Worm (Caenorhabditis elegans) whole organism, late embryonic: ENCODE data around the gene srx-130.

Experiments used
- C38D4.7 ChIP-seq: fragments of 200-800 bp; sonication (Bioruptor generic); optimal IDR thresholded peaks from 2 replicates; lab custom pipeline; 2018; ENCODE audit warnings: mild to moderate bottlenecking, missing genetic modification characterization, moderate library complexity, missing compliant biosample characterization
- K09A11.1 ChIP-seq: sonication (generic microtip); optimal IDR thresholded peaks from 2 replicates; lab custom pipeline; 2017; ENCODE audit warnings: antibody characterized with exemption, mild to moderate bottlenecking, missing genetic modification characterization, missing compliant biosample characterization; ENCODE audit not compliant: insufficient read depth
- T23F11.4 ChIP-seq: fragments of 200-800 bp; sonication (Bioruptor generic); optimal IDR thresholded peaks from 2 replicates; lab custom pipeline; 2018; ENCODE audit warnings: mild to moderate bottlenecking, missing genetic modification characterization, missing compliant biosample characterization
- Y22D7AL.16 ChIP-seq: sonication (generic microtip); optimal IDR thresholded peaks from 2 replicates; lab custom pipeline; 2016; ENCODE audit warnings: missing genetic modification characterization, missing compliant biosample characterization
- ahr-1 ChIP-seq: sonication (generic microtip); optimal IDR thresholded peaks from 2 replicates; lab custom pipeline; 2016; ENCODE audit warnings: missing genetic modification characterization, missing compliant biosample characterization
- ama-1 ChIP-seq: fragments of 150-350 bp; optimal IDR thresholded peaks from 2 replicates; lab custom pipeline; 2014
- ceh-14 ChIP-seq: sonication (generic microtip); optimal IDR thresholded peaks from 2 replicates; lab custom pipeline; 2016; ENCODE audit warnings: missing genotype, missing genetic modification characterization, missing compliant biosample characterization
- ceh-18 ChIP-seq: sonication (generic microtip); optimal IDR thresholded peaks from 2 replicates; lab custom pipeline; 2016; ENCODE audit warnings: missing genetic modification characterization, missing compliant biosample characterization
- ceh-19 ChIP-seq: fragments of 200-800 bp; sonication (Bioruptor generic); optimal IDR thresholded peaks from 2 replicates; lab custom pipeline; 2018; ENCODE audit warnings: mild to moderate bottlenecking, missing genetic modification characterization, missing compliant biosample characterization
- ceh-2 ChIP-seq: sonication (generic microtip); optimal IDR thresholded peaks from 2 replicates; lab custom pipeline; 2016; ENCODE audit warnings: missing genotype, missing genetic modification characterization, missing compliant biosample characterization
- ceh-22 ChIP-seq: sonication (generic microtip); optimal IDR thresholded peaks from 2 replicates; lab custom pipeline; 2017; ENCODE audit warnings: missing biosample characterization, missing genetic modification characterization
- ceh-31 ChIP-seq: sonication (generic microtip); optimal IDR thresholded peaks from 2 replicates; lab custom pipeline; 2016; ENCODE audit warnings: missing genetic modification characterization, missing compliant biosample characterization
- ceh-34 ChIP-seq: sonication (generic microtip); optimal IDR thresholded peaks from 2 replicates; lab custom pipeline; 2016; ENCODE audit warnings: mild to moderate bottlenecking, missing genetic modification characterization, missing compliant biosample characterization
- ceh-6 ChIP-seq: fragments of 200-800 bp; sonication (Bioruptor generic); optimal IDR thresholded peaks from 2 replicates; lab custom pipeline; 2018; ENCODE audit warnings: mild to moderate bottlenecking, missing genetic modification characterization, missing compliant biosample characterization
- ceh-9 ChIP-seq: sonication (generic microtip); optimal IDR thresholded peaks from 2 replicates; lab custom pipeline; 2016; ENCODE audit warnings: mild to moderate bottlenecking, missing genetic modification characterization, inconsistent platforms, missing compliant biosample characterization
- che-1 ChIP-seq: sonication (generic microtip); optimal IDR thresholded peaks from 2 replicates; lab custom pipeline; 2016; ENCODE audit warnings: mild to moderate bottlenecking, missing genetic modification characterization, missing compliant biosample characterization
- dmd-4 ChIP-seq: sonication (generic microtip); optimal IDR thresholded peaks from 2 replicates; lab custom pipeline; 2016; ENCODE audit warnings: borderline replicate concordance, missing genetic modification characterization, missing compliant biosample characterization
- elt-2 ChIP-seq: sonication (generic microtip); optimal IDR thresholded peaks from 2 replicates; lab custom pipeline; 2016; ENCODE audit warnings: missing genetic modification reagents, missing genetic modification characterization, missing compliant biosample characterization
- elt-4 ChIP-seq: sonication (generic microtip); optimal IDR thresholded peaks from 2 replicates; lab custom pipeline; 2016; ENCODE audit warnings: missing genetic modification characterization, missing compliant biosample characterization
- ets-4 ChIP-seq: sonication (generic microtip); optimal IDR thresholded peaks from 2 replicates; lab custom pipeline; 2016; ENCODE audit warnings: missing genetic modification characterization, missing compliant biosample characterization
- fax-1 ChIP-seq: sonication (generic microtip); optimal IDR thresholded peaks from 2 replicates; lab custom pipeline; 2016; ENCODE audit warnings: missing genotype, missing genetic modification characterization, missing compliant biosample characterization
- fkh-6 ChIP-seq: sonication (generic microtip); optimal IDR thresholded peaks from 2 replicates; lab custom pipeline; 2016; ENCODE audit warnings: missing genetic modification characterization, missing compliant biosample characterization
- gmeb-2 ChIP-seq: sonication (generic microtip); optimal IDR thresholded peaks from 2 replicates; lab custom pipeline; 2016; ENCODE audit warnings: missing genetic modification characterization, inconsistent platforms, missing compliant biosample characterization
- lim-6 ChIP-seq: sonication (generic microtip); optimal IDR thresholded peaks from 2 replicates; lab custom pipeline; 2016; ENCODE audit warnings: missing genetic modification characterization, missing compliant biosample characterization
- lin-11 ChIP-seq: fragments of 200-800 bp; sonication (Bioruptor generic); optimal IDR thresholded peaks from 2 replicates; lab custom pipeline; 2018; ENCODE audit warnings: mild to moderate bottlenecking, missing genetic modification characterization, missing compliant biosample characterization
- madf-2 ChIP-seq: sonication (generic microtip); optimal IDR thresholded peaks from 2 replicates; lab custom pipeline; 2017; ENCODE audit warnings: missing genetic modification characterization, missing compliant biosample characterization
- nfya-1 ChIP-seq: sonication (generic microtip); optimal IDR thresholded peaks from 2 replicates; lab custom pipeline; 2017; ENCODE audit warnings: missing genetic modification characterization, mild to moderate bottlenecking, missing compliant biosample characterization, antibody characterized with exemption, moderate library complexity
- nhr-232 ChIP-seq: sonication (generic microtip); optimal IDR thresholded peaks from 2 replicates; lab custom pipeline; 2016; ENCODE audit warnings: missing genetic modification characterization, missing compliant biosample characterization
- npax-4 ChIP-seq: sonication (generic microtip); optimal IDR thresholded peaks from 2 replicates; lab custom pipeline; 2016; ENCODE audit warnings: missing genetic modification characterization, missing compliant biosample characterization
- odd-2 ChIP-seq: sonication (generic microtip); optimal IDR thresholded peaks from 2 replicates; lab custom pipeline; 2017; ENCODE audit warnings: antibody characterized with exemption, mild to moderate bottlenecking, missing genetic modification characterization, missing compliant biosample characterization
- pat-9 ChIP-seq: fragments of 200-800 bp; sonication (Bioruptor generic); optimal IDR thresholded peaks from 2 replicates; lab custom pipeline; 2018; ENCODE audit warnings: mild to moderate bottlenecking, missing genetic modification characterization, moderate library complexity, missing compliant biosample characterization
- pax-1 ChIP-seq: fragments of 150-350 bp; optimal IDR thresholded peaks from 2 replicates; lab custom pipeline; 2014; ENCODE audit warnings: missing biosample characterization, missing genetic modification characterization
- pqm-1 ChIP-seq: sonication (generic microtip); optimal IDR thresholded peaks from 2 replicates; lab custom pipeline; 2016; ENCODE audit warnings: missing genetic modification characterization, missing compliant biosample characterization
- ref-2 ChIP-seq: sonication (generic microtip); optimal IDR thresholded peaks from 2 replicates; lab custom pipeline; 2016; ENCODE audit warnings: missing genetic modification characterization, missing compliant biosample characterization
- rnt-1 ChIP-seq: sonication (generic microtip); optimal IDR thresholded peaks from 2 replicates; lab custom pipeline; 2016; ENCODE audit warnings: missing genetic modification characterization, missing compliant biosample characterization
- sdc-2 ChIP-seq: sonication (generic microtip); optimal IDR thresholded peaks from 2 replicates; lab custom pipeline; 2016; ENCODE audit warnings: missing genotype, missing genetic modification characterization, missing compliant biosample characterization
- sox-4 ChIP-seq: sonication (generic microtip); optimal IDR thresholded peaks from 2 replicates; lab custom pipeline; 2017; ENCODE audit warnings: mild to moderate bottlenecking, missing genetic modification characterization, inconsistent platforms, missing compliant biosample characterization
- syd-9 ChIP-seq: sonication (generic microtip); optimal IDR thresholded peaks from 2 replicates; lab custom pipeline; 2016; ENCODE audit warnings: mild to moderate bottlenecking, missing genetic modification characterization, moderate library complexity, missing compliant biosample characterization
- tbx-7 ChIP-seq: sonication (generic microtip); optimal IDR thresholded peaks from 2 replicates; lab custom pipeline; 2016; ENCODE audit warnings: missing genotype, missing genetic modification characterization, missing compliant biosample characterization
- ttx-3 ChIP-seq: sonication (generic microtip); optimal IDR thresholded peaks from 2 replicates; lab custom pipeline; 2016; ENCODE audit warnings: missing genetic modification reagents, missing genetic modification characterization, missing compliant biosample characterization
- unc-3 ChIP-seq, 2 experiments: fragments of 200-800 bp in 1 of 2; sonication (Bioruptor generic) in 1 of 2; sonication (generic microtip) in 1 of 2; conservative IDR thresholded peaks in 1 of 2; optimal IDR thresholded peaks in 1 of 2; 2 replicates each; pipeline versions ENCODE4 v1.3.6 to Lab custom; 2016 to 2022; ENCODE audit warnings: missing compliant biosample characterization in 2 of 2, missing genetic modification characterization in 2 of 2, missing genetic modification reagents in 1 of 2
- zip-5 ChIP-seq: sonication (generic microtip); optimal IDR thresholded peaks from 2 replicates; lab custom pipeline; 2016; ENCODE audit warnings: missing genetic modification characterization, missing compliant biosample characterization
- ztf-16 ChIP-seq: sonication (generic microtip); optimal IDR thresholded peaks from 2 replicates; lab custom pipeline; 2017; ENCODE audit warnings: missing genetic modification characterization, missing compliant biosample characterization

The srx-130 gene

ce11 chrV:13866353-13866752 is 23.1 kb downstream of the srx-130 start, which contains the start of gene nhr-175:
TSS of gene nhr-175 (plus strand) at chrV:13866691.
- no peak for TF ChIP-seq pqm-1 (tag; lab: Kevin White, UChicago)
- no peak for TF ChIP-seq ttx-3 (tag; lab: Kevin White, UChicago)
- no peak for TF ChIP-seq elt-2
- TF ChIP-seq lin-11 (tag; lab: Kevin White, UChicago): no peak
- TF ChIP-seq lim-6 (tag; lab: Kevin White, UChicago): no peak
- TF ChIP-seq ztf-16: no peak
- no peak for TF ChIP-seq pax-1 (tag; lab: Kevin White, UChicago)
- TF ChIP-seq fax-1 (tag; lab: Kevin White, UChicago): no peak
- TF ChIP-seq ceh-14: no peak
- no peak for TF ChIP-seq fkh-6 (tag; lab: Kevin White, UChicago)
- TF ChIP-seq ceh-2 (tag; lab: Kevin White, UChicago): no peak
- no peak for TF ChIP-seq K09A11.1 (tag; lab: Kevin White, UChicago)
- no peak for TF ChIP-seq Y22D7AL.16 (tag; lab: Kevin White, UChicago)
- TF ChIP-seq gmeb-2: no peak
- TF ChIP-seq ahr-1 (tag; lab: Kevin White, UChicago): no peak

- TF ChIP-seq lin-11 (tag; lab: Kevin White, UChicago): peak; percentile 33
- TF ChIP-seq ceh-6 (GFP tag; lab: Kevin White, UChicago): peak; percentile 51
- TF ChIP-seq ceh-19 (GFP tag; lab: Kevin White, UChicago): peak; percentile 51
- peak; percentile 50 for TF ChIP-seq pat-9 (tag; lab: Kevin White, UChicago)
- TF ChIP-seq gmeb-2: peak; percentile 29
Measured at ce11 chrV:13868886-13869285, 25.6 kb downstream of the srx-130 start.

- TF ChIP-seq nhr-232 (tag; lab: Kevin White, UChicago): no peak
- no peak for TF ChIP-seq sdc-2 (tag; lab: Kevin White, UChicago)
- no peak for TF ChIP-seq tbx-7 (tag; lab: Kevin White, UChicago)
- TF ChIP-seq ref-2 (tag; lab: Kevin White, UChicago): no peak
- TF ChIP-seq elt-4: no peak
- TF ChIP-seq zip-5: no peak
- no peak for TF ChIP-seq C38D4.7 (GFP tag; lab: Kevin White, UChicago)
- TF ChIP-seq, all 69 proteins: peak for 0
Measured at ce11 chrV:13869551-13869950, 26.3 kb downstream of the srx-130 start.

- TF ChIP-seq rnt-1 (no peak), sox-4 (tag; lab: Kevin White, UChicago) (no peak), ceh-18 (tag; lab: Kevin White, UChicago) (no peak), npax-4 (tag; lab: Kevin White, UChicago) (no peak), che-1 (no peak), ceh-34 (tag; lab: Kevin White, UChicago) (no peak), ahr-1 (tag; lab: Kevin White, UChicago) (no peak), T23F11.4 (GFP tag; lab: Kevin White, UChicago) (no peak)
Measured at ce11 chrV:13872895-13873294, 29.6 kb downstream of the srx-130 start, which contains the start of gene cpt-5. TSS of gene cpt-5 (plus strand) at chrV:13873195.

- TF ChIP-seq ceh-34 (tag; lab: Kevin White, UChicago) (no peak), rnt-1 (no peak), ceh-9 (tag; lab: Kevin White, UChicago) (no peak), sox-4 (tag; lab: Kevin White, UChicago) (no peak), zip-5 (no peak)
Measured at ce11 chrV:13873323-13873722, 30.1 kb downstream of the srx-130 start.

- TF ChIP-seq ceh-31 (tag; lab: Kevin White, UChicago): no peak
- TF ChIP-seq pqm-1 (tag; lab: Kevin White, UChicago): no peak
- TF ChIP-seq tbx-7 (tag; lab: Kevin White, UChicago): no peak
- no peak for TF ChIP-seq ceh-22 (tag; lab: Kevin White, UChicago)
- no peak for TF ChIP-seq ceh-2 (tag; lab: Kevin White, UChicago)
- TF ChIP-seq dmd-4 (tag; lab: Kevin White, UChicago): no peak
- no peak for TF ChIP-seq sdc-2 (tag; lab: Kevin White, UChicago)
- TF ChIP-seq Y22D7AL.16 (tag; lab: Kevin White, UChicago): no peak
- TF ChIP-seq nfya-1 (tag; lab: Kevin White, UChicago): no peak
- TF ChIP-seq madf-2 (tag; lab: Kevin White, UChicago): no peak
- no peak for TF ChIP-seq unc-3 (GFP tag; conservative IDR thresholded peaks at IDR 0.05; lab: Robert Waterston, UW)
- no peak for TF ChIP-seq unc-3 (tag; optimal IDR thresholded peaks at IDR 0.05; lab: Kevin White, UChicago)
- TF ChIP-seq ref-2 (tag; lab: Kevin White, UChicago): no peak
- no peak for TF ChIP-seq odd-2 (tag; lab: Kevin White, UChicago)
- TF ChIP-seq ets-4: no peak
- TF ChIP-seq ttx-3 (tag; lab: Kevin White, UChicago): no peak
- TF ChIP-seq ama-1 (lab: Kevin White, UChicago): no peak
- TF ChIP-seq syd-9: no peak
Measured at ce11 chrV:13876529-13876928, 33.3 kb downstream of the srx-130 start, which contains the start of gene T22G5.1. TSS of gene T22G5.1 (plus strand) at chrV:13876829.
